Fruit fly (Drosophila melanogaster) whole organism, adult: ENCODE measurements around the gene CG16888.

Experiments used
- CG11617 ChIP-seq: fragments of 200-800 bp; sonication (Bioruptor generic); optimal IDR thresholded peaks from 2 replicates; lab custom pipeline; 2017; ENCODE audit warnings: mild to moderate bottlenecking, missing biosample characterization, missing genetic modification reagents, missing genetic modification characterization
- CG14711 ChIP-seq: fragments of 200-800 bp; sonication (Bioruptor generic); optimal IDR thresholded peaks from 2 replicates; lab custom pipeline; 2018; ENCODE audit warnings: missing biosample characterization, mild to moderate bottlenecking, missing genetic modification characterization, moderate library complexity
- CG33017 ChIP-seq: fragments of 200-800 bp; sonication (Bioruptor generic); optimal IDR thresholded peaks from 2 replicates; lab custom pipeline; 2018; ENCODE audit warnings: missing biosample characterization, mild to moderate bottlenecking, missing genetic modification characterization, moderate library complexity
- CG5204 ChIP-seq: fragments of 200-800 bp; sonication (Bioruptor generic); optimal IDR thresholded peaks from 2 replicates; lab custom pipeline; 2016; ENCODE audit warnings: missing biosample characterization, missing genetic modification characterization
- CG7045 ChIP-seq: fragments of 200-800 bp; sonication (Bioruptor generic); optimal IDR thresholded peaks from 2 replicates; lab custom pipeline; 2017; ENCODE audit warnings: missing biosample characterization, mild to moderate bottlenecking, missing genetic modification characterization
- CG7101 ChIP-seq: fragments of 200-800 bp; sonication (Bioruptor generic); optimal IDR thresholded peaks from 2 replicates; lab custom pipeline; 2018; ENCODE audit warnings: missing biosample characterization, mild to moderate bottlenecking, missing genetic modification characterization, moderate library complexity
- Clk ChIP-seq: fragments of 200-800 bp; sonication (Bioruptor generic); optimal IDR thresholded peaks from 2 replicates; lab custom pipeline; 2017; ENCODE audit warnings: missing biosample characterization, missing genetic modification characterization
- Crg-1 ChIP-seq: fragments of 200-800 bp; sonication (Bioruptor generic); optimal IDR thresholded peaks from 2 replicates; lab custom pipeline; 2016; ENCODE audit warnings: missing biosample characterization, missing genetic modification characterization
- Hr96 ChIP-seq: fragments of 200-800 bp; sonication (Bioruptor generic); optimal IDR thresholded peaks from 2 replicates; lab custom pipeline; 2016; ENCODE audit warnings: missing biosample characterization, missing genetic modification characterization
- cic ChIP-seq: fragments of 200-800 bp; sonication (Bioruptor generic); optimal IDR thresholded peaks from 2 replicates; lab custom pipeline; 2017; ENCODE audit warnings: missing biosample characterization, mild to moderate bottlenecking, missing genetic modification characterization, moderate library complexity
- pad ChIP-seq: fragments of 200-800 bp; sonication (Bioruptor generic); optimal IDR thresholded peaks from 3 replicates; lab custom pipeline; 2017; ENCODE audit warnings: missing biosample characterization, missing genetic modification characterization, mild to moderate bottlenecking, moderate library complexity, missing genetic modification reagents
- tj ChIP-seq: fragments of 200-800 bp; sonication (Bioruptor generic); optimal IDR thresholded peaks from 3 replicates; lab custom pipeline; 2017; ENCODE audit warnings: missing biosample characterization, mild to moderate bottlenecking, missing genetic modification characterization, moderate library complexity

- TF ChIP-seq CG5204 (GFP tag; lab: Kevin White, UChicago) (no peak), CG7045 (no peak), Hr96 (GFP tag; lab: Kevin White, UChicago) (no peak), CG11617 (GFP tag; lab: Kevin White, UChicago) (no peak), pad (GFP tag; lab: Kevin White, UChicago) (no peak), cic (GFP tag; lab: Kevin White, UChicago) (no peak), CG14711 (tag; lab: Kevin White, UChicago) (no peak), tj (GFP tag; lab: Kevin White, UChicago) (no peak), CG7101 (tag; lab: Kevin White, UChicago) (no peak), Clk (GFP tag; lab: Kevin White, UChicago) (no peak), Crg-1 (GFP tag; lab: Kevin White, UChicago) (no peak), CG33017 (tag; lab: Kevin White, UChicago) (no peak)
Observed at dm6 chr2L:13790715-13791114, 22.3 kb downstream of the CG16888 start, which contains the start of gene CG16863.
